Fruit fly (Drosophila melanogaster) whole organism, prepupa: ENCODE data around the gene Eaat2.

ENCODE experiments used
- Blimp-1 ChIP-seq: fragments of 200-800 bp; sonication (Bioruptor generic); optimal IDR thresholded peaks from 3 replicates; lab custom pipeline; 2017; ENCODE audit warnings: missing biosample characterization, missing genetic modification characterization, mild to moderate bottlenecking, moderate library complexity, missing genetic modification reagents
- CG10631 ChIP-seq: fragments of 200-800 bp; sonication (Bioruptor generic); optimal IDR thresholded peaks from 2 replicates; lab custom pipeline; 2016; ENCODE audit warnings: missing biosample characterization, missing genetic modification characterization
- CG11294 ChIP-seq: fragments of 200-800 bp; sonication (Bioruptor generic); IDR thresholded peaks from 2 replicates; pipeline ENCODE4 v1.3.6; 2022; ENCODE audit warnings: missing biosample characterization, missing genetic modification characterization
- CG11762 ChIP-seq: fragments of 200-800 bp; sonication (Bioruptor generic); optimal IDR thresholded peaks from 3 replicates; lab custom pipeline; 2016; ENCODE audit warnings: missing biosample characterization, missing genetic modification characterization; ENCODE audit not compliant: insufficient read depth
- CG11902 ChIP-seq: fragments of 200-800 bp; sonication (Bioruptor generic); optimal IDR thresholded peaks from 3 replicates; lab custom pipeline; 2016; ENCODE audit warnings: missing biosample characterization, missing genetic modification characterization
- CG15336 ChIP-seq: fragments of 200-800 bp; sonication (Bioruptor generic); IDR thresholded peaks from 2 replicates; pipeline ENCODE4 v1.3.6; 2022; ENCODE audit warnings: missing biosample characterization, missing genetic modification characterization
- CG16779 ChIP-seq: fragments of 200-800 bp; sonication (Bioruptor generic); optimal IDR thresholded peaks from 3 replicates; lab custom pipeline; 2017; ENCODE audit warnings: missing biosample characterization, mild to moderate bottlenecking, missing genetic modification characterization
- CG3032 ChIP-seq: fragments of 200-800 bp; optimal IDR thresholded peaks from 2 replicates; lab custom pipeline; 2019; ENCODE audit warnings: missing biosample characterization, mild to moderate bottlenecking, missing genetic modification characterization, moderate library complexity
- CG31627 ChIP-seq: fragments of 200-800 bp; sonication (Bioruptor generic); optimal IDR thresholded peaks from 3 replicates; lab custom pipeline; 2016; ENCODE audit warnings: missing biosample characterization, missing genetic modification characterization
- CG3919 ChIP-seq: fragments of 200-800 bp; sonication (Bioruptor generic); optimal IDR thresholded peaks from 3 replicates; lab custom pipeline; 2016; ENCODE audit warnings: missing biosample characterization, missing genetic modification characterization
- CG4318 ChIP-seq: fragments of 200-800 bp; sonication (Bioruptor generic); optimal IDR thresholded peaks from 3 replicates; lab custom pipeline; 2017; ENCODE audit warnings: missing biosample characterization, mild to moderate bottlenecking, missing genetic modification characterization
- CG6163 ChIP-seq: fragments of 200-800 bp; sonication (Bioruptor generic); IDR thresholded peaks from 3 replicates; pipeline ENCODE4 v1.3.6; 2022; ENCODE audit warnings: missing biosample characterization, missing genetic modification characterization
- CG6276 ChIP-seq: fragments of 200-800 bp; sonication (Bioruptor generic); optimal IDR thresholded peaks from 2 replicates; lab custom pipeline; 2017; ENCODE audit warnings: missing biosample characterization, mild to moderate bottlenecking, missing genetic modification characterization
- CG6792 ChIP-seq: fragments of 200-800 bp; sonication (Bioruptor generic); optimal IDR thresholded peaks from 3 replicates; lab custom pipeline; 2016; ENCODE audit warnings: missing biosample characterization, missing genetic modification characterization
- CG6808 ChIP-seq: fragments of 200-800 bp; sonication (Bioruptor generic); optimal IDR thresholded peaks from 3 replicates; lab custom pipeline; 2017; ENCODE audit warnings: missing biosample characterization, missing genetic modification characterization, mild to moderate bottlenecking, moderate library complexity, missing genetic modification reagents
- CG6854 ChIP-seq: fragments of 200-800 bp; sonication (Bioruptor generic); optimal IDR thresholded peaks from 2 replicates; lab custom pipeline; 2017; ENCODE audit warnings: missing biosample characterization, mild to moderate bottlenecking, missing genetic modification characterization
- CG7368 ChIP-seq: fragments of 200-800 bp; sonication (Bioruptor generic); optimal IDR thresholded peaks from 3 replicates; lab custom pipeline; 2016; ENCODE audit warnings: missing biosample characterization, missing genetic modification characterization
- CG8119 ChIP-seq: fragments of 200-800 bp; sonication (Bioruptor generic); IDR thresholded peaks from 3 replicates; pipeline ENCODE4 v1.3.6; 2022; ENCODE audit warnings: missing biosample characterization, missing genetic modification characterization
- CG8319 ChIP-seq: fragments of 200-800 bp; sonication (Bioruptor generic); optimal IDR thresholded peaks from 3 replicates; lab custom pipeline; 2016; ENCODE audit warnings: missing biosample characterization, missing genetic modification characterization
- CG9139 ChIP-seq: fragments of 200-800 bp; sonication (Bioruptor generic); optimal IDR thresholded peaks from 3 replicates; lab custom pipeline; 2017; ENCODE audit warnings: missing biosample characterization, mild to moderate bottlenecking, missing genetic modification characterization
- Eip78C ChIP-seq: fragments of 200-800 bp; sonication (Bioruptor generic); peaks from one replicate; lab custom pipeline; 2016; ENCODE audit warnings: missing biosample characterization, missing genetic modification characterization
- Eip93F ChIP-seq: fragments of 200-800 bp; sonication (Bioruptor generic); optimal IDR thresholded peaks from 2 replicates; lab custom pipeline; 2016; ENCODE audit warnings: missing biosample characterization, mild to moderate bottlenecking, missing genetic modification characterization
- Ets96B ChIP-seq: fragments of 200-800 bp; optimal IDR thresholded peaks from 2 replicates; lab custom pipeline; 2019; ENCODE audit warnings: missing biosample characterization, mild to moderate bottlenecking, missing genetic modification characterization, moderate library complexity
- Gug ChIP-seq: fragments of 200-800 bp; sonication (Bioruptor generic); IDR thresholded peaks from 2 replicates; pipeline ENCODE4 v1.3.6; 2022; ENCODE audit warnings: missing biosample characterization, missing genetic modification characterization
- Hr38 ChIP-seq: sonication (Bioruptor generic); optimal IDR thresholded peaks from 2 replicates; lab custom pipeline; 2016; ENCODE audit warnings: missing biosample characterization, missing genetic modification characterization
- Hr39 ChIP-seq: fragments of 200-800 bp; sonication (Bioruptor generic); optimal IDR thresholded peaks from 2 replicates; lab custom pipeline; 2016; ENCODE audit warnings: missing biosample characterization, missing genetic modification characterization
- Hr4 ChIP-seq: fragments of 200-800 bp; sonication (Bioruptor generic); optimal IDR thresholded peaks from 3 replicates; lab custom pipeline; 2016; ENCODE audit warnings: missing biosample characterization, missing genetic modification characterization
- Lpt ChIP-seq: fragments of 200-800 bp; sonication (Bioruptor generic); optimal IDR thresholded peaks from 3 replicates; lab custom pipeline; 2016; ENCODE audit warnings: missing biosample characterization, missing genetic modification characterization
- OdsH ChIP-seq: fragments of 200-800 bp; sonication (Bioruptor generic); optimal IDR thresholded peaks from 3 replicates; lab custom pipeline; 2016; ENCODE audit warnings: missing biosample characterization, missing genetic modification characterization
- Smox ChIP-seq: fragments of 200-800 bp; sonication (Bioruptor generic); optimal IDR thresholded peaks from 3 replicates; lab custom pipeline; 2016; ENCODE audit warnings: missing biosample characterization, missing genetic modification characterization
- Sox102F ChIP-seq: fragments of 200-800 bp; sonication (Bioruptor generic); optimal IDR thresholded peaks from 2 replicates; lab custom pipeline; 2016; ENCODE audit warnings: missing biosample characterization, mild to moderate bottlenecking, missing genetic modification characterization
- Sox14 ChIP-seq: fragments of 200-800 bp; sonication (Bioruptor generic); optimal IDR thresholded peaks from 3 replicates; lab custom pipeline; 2016; ENCODE audit warnings: missing biosample characterization, missing genetic modification characterization
- Sox15 ChIP-seq: fragments of 200-800 bp; sonication (Bioruptor generic); optimal IDR thresholded peaks from 3 replicates; lab custom pipeline; 2016; ENCODE audit warnings: missing biosample characterization, missing genetic modification characterization
- acj6 ChIP-seq: fragments of 200-800 bp; sonication (Bioruptor generic); optimal IDR thresholded peaks from 3 replicates; lab custom pipeline; 2016; ENCODE audit warnings: missing biosample characterization, missing genetic modification characterization
- cyc ChIP-seq: fragments of 200-800 bp; sonication (Bioruptor generic); optimal IDR thresholded peaks from 3 replicates; lab custom pipeline; 2016; ENCODE audit warnings: missing biosample characterization, missing genetic modification characterization
- dac ChIP-seq: fragments of 200-800 bp; sonication (Bioruptor generic); optimal IDR thresholded peaks from 2 replicates; lab custom pipeline; 2017; ENCODE audit warnings: missing biosample characterization, mild to moderate bottlenecking, missing genetic modification characterization
- dsx ChIP-seq: fragments of 200-800 bp; optimal IDR thresholded peaks from 3 replicates; lab custom pipeline; 2019; ENCODE audit warnings: missing biosample characterization, mild to moderate bottlenecking, missing genetic modification characterization, moderate library complexity; ENCODE audit not compliant: poor library complexity, severe bottlenecking
- esn ChIP-seq: fragments of 200-800 bp; sonication (Bioruptor generic); optimal IDR thresholded peaks from 2 replicates; lab custom pipeline; 2016; ENCODE audit warnings: missing biosample characterization, mild to moderate bottlenecking, missing genetic modification characterization, moderate library complexity
- fd59A ChIP-seq: fragments of 200-800 bp; sonication (Bioruptor generic); optimal IDR thresholded peaks from 2 replicates; lab custom pipeline; 2017; ENCODE audit warnings: missing biosample characterization, mild to moderate bottlenecking, missing genetic modification characterization, missing genetic modification reagents
- fd85E ChIP-seq: fragments of 200-800 bp; sonication (Bioruptor generic); optimal IDR thresholded peaks from 3 replicates; lab custom pipeline; 2016; ENCODE audit warnings: missing biosample characterization, missing genetic modification characterization
- fkh ChIP-seq: fragments of 200-800 bp; sonication (Bioruptor generic); optimal IDR thresholded peaks from 3 replicates; lab custom pipeline; 2017; ENCODE audit warnings: missing biosample characterization, mild to moderate bottlenecking, missing genetic modification characterization, moderate library complexity
- lz ChIP-seq: fragments of 200-800 bp; sonication (Bioruptor generic); optimal IDR thresholded peaks from 3 replicates; lab custom pipeline; 2016; ENCODE audit warnings: missing biosample characterization, missing genetic modification characterization
- net ChIP-seq: fragments of 200-800 bp; sonication (Bioruptor generic); optimal IDR thresholded peaks from 3 replicates; lab custom pipeline; 2016; ENCODE audit warnings: missing biosample characterization, missing genetic modification characterization
- pdm3 ChIP-seq: fragments of 200-800 bp; sonication (Bioruptor generic); optimal IDR thresholded peaks from 3 replicates; lab custom pipeline; 2016; ENCODE audit warnings: missing biosample characterization, missing genetic modification characterization
- salr ChIP-seq, 2 experiments: fragments of 200-800 bp; sonication (Bioruptor generic); optimal IDR thresholded peaks; 3 replicates each; lab custom pipeline; 2016 to 2018; ENCODE audit warnings: missing biosample characterization in 2 of 2, missing genetic modification characterization in 2 of 2, mild to moderate bottlenecking in 1 of 2
- ss ChIP-seq, 2 experiments: fragments of 200-800 bp; sonication (Bioruptor generic); optimal IDR thresholded peaks; 2 replicates in 1 of 2; 3 replicates in 1 of 2; lab custom pipeline; 2017 to 2018; ENCODE audit warnings: mild to moderate bottlenecking in 2 of 2, missing biosample characterization in 2 of 2, missing genetic modification characterization in 2 of 2, moderate library complexity in 1 of 2
- topi ChIP-seq: fragments of 200-800 bp; sonication (Bioruptor generic); optimal IDR thresholded peaks from 3 replicates; lab custom pipeline; 2016; ENCODE audit warnings: missing biosample characterization, missing genetic modification characterization
- vri ChIP-seq: fragments of 200-800 bp; sonication (Bioruptor generic); optimal IDR thresholded peaks from 3 replicates; lab custom pipeline; 2016; ENCODE audit warnings: missing biosample characterization, mild to moderate bottlenecking, missing genetic modification characterization

Gene Eaat2

DNA sequence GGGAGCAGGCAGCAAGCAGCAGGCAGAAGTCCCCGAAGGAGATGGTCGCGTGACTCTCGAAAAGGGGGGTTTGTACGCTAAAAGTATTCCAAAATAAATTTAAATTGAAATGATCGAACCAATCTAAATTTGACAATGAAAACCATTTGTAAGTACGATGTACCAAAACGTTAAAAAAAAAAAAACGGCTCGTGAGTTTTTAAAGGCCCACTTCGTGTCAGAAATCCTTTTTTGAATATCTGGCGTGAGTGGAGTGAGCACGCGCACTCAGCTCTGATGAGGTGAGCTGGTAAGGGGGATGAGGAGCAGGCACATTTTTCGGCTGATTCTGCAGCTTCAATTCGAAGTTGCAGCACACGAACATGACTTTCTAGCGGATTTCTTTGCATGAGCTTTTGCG, 19.4 kb downstream of the Eaat2 start (continued):
- TF ChIP-seq fd59A (GFP tag; lab: Kevin White, UChicago) (no peak), CG7368 (no peak), CG9139 (GFP tag; lab: Kevin White, UChicago) (no peak), dsx (no peak), Eip78C (peak; percentile 74), dac (GFP tag; lab: Kevin White, UChicago) (no peak), topi (GFP tag; lab: Kevin White, UChicago) (no peak), Smox (GFP tag; lab: Kevin White, UChicago) (no peak), net (GFP tag; lab: Kevin White, UChicago) (no peak), CG11902 (GFP tag; lab: Kevin White, UChicago) (no peak)

DNA sequence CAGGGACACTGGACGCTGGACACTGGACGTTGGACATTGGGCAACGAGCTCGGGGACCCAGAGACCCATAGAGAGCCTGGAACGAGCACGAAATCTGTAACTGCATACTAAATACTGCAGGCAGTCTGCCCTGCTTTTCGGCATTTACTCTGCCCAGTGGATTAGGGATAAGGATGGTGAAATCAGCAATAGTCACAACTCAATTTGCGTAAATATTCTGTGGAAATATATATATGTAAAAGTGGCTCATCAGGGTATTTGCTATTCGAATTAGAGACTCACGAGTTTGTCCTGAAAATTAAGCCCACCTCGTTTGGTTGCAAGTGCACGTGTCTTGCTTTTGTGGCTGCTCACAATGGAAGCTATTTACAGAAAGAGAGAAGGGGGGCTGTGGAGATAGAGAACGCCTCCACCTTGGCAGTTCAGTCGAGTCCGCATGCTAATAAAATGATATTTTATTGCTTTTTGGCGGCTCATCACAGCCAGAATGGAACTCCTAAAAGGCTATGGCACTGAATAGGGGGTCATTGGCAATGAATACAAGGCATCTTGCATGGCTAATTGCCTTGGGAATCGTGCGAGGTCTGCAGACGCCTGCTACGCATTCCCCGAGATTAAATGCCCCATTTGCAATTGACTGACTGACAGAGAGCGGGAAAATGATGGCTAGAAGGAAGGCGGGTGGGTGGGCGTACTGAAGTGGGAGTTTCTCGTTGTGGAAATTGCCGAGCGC, 20.2 kb downstream of the Eaat2 start:
- TF ChIP-seq Hr4: peak; percentile 22
- peak; percentile 0 for TF ChIP-seq CG6276 (GFP tag; lab: Kevin White, UChicago)
- TF ChIP-seq CG8119: no peak
- TF ChIP-seq CG6792 (GFP tag; lab: Kevin White, UChicago): peak; percentile 12
- no peak for TF ChIP-seq Eip93F (GFP tag; lab: Kevin White, UChicago)
- no peak for TF ChIP-seq lz (GFP tag; lab: Kevin White, UChicago)
- TF ChIP-seq Blimp-1: no peak
- TF ChIP-seq CG16779 (tag; lab: Kevin White, UChicago): no peak
- TF ChIP-seq Ets96B (tag; lab: Kevin White, UChicago): peak; percentile 74
- no peak for TF ChIP-seq Hr38
- peak; percentile 66 for TF ChIP-seq CG6163
- TF ChIP-seq OdsH: peak; percentile 26
- TF ChIP-seq CG15336 (GFP tag; lab: Robert Waterston, UW): peak; percentile 42; the same call in 1 of the 2 replicates
- TF ChIP-seq CG4318 (GFP tag; lab: Kevin White, UChicago): no peak
- TF ChIP-seq CG3919 (GFP tag; lab: Kevin White, UChicago): peak; percentile 53
- peak; percentile 61 for TF ChIP-seq dsx
- no peak for TF ChIP-seq fd59A (GFP tag; lab: Kevin White, UChicago)
- TF ChIP-seq Smox (GFP tag; lab: Kevin White, UChicago): no peak
- TF ChIP-seq Hr39 (GFP tag; lab: Kevin White, UChicago): no peak
- 0 out of 2 replicates have a peak, but pooled peaks have one; percentile 16 for TF ChIP-seq Gug (GFP tag; lab: Robert Waterston, UW)
- TF ChIP-seq vri (GFP tag; lab: Kevin White, UChicago): no peak
- peak in 1 of 2 experiments; percentile 50 for TF ChIP-seq salr (GFP tag; optimal IDR thresholded peaks at IDR 0.05; lab: Kevin White, UChicago)
- TF ChIP-seq CG10631 (GFP tag; lab: Kevin White, UChicago): peak; percentile 45
- peak; percentile 8 for TF ChIP-seq CG7368
- TF ChIP-seq CG11762 (GFP tag; lab: Kevin White, UChicago): peak; percentile 36
- no peak for TF ChIP-seq Sox102F (GFP tag; lab: Kevin White, UChicago)
- TF ChIP-seq cyc (GFP tag; lab: Kevin White, UChicago): no peak
- TF ChIP-seq CG6854 (GFP tag; lab: Kevin White, UChicago): no peak
- no peak for TF ChIP-seq Lpt (GFP tag; lab: Kevin White, UChicago)
- peak; percentile 46 for TF ChIP-seq acj6 (GFP tag; lab: Kevin White, UChicago)
- no peak for TF ChIP-seq CG31627
- no peak for TF ChIP-seq CG8319 (GFP tag; lab: Kevin White, UChicago)
- TF ChIP-seq CG11294: peak; percentile 34; the same call in 1 of the 2 replicates
- TF ChIP-seq fd85E (GFP tag; lab: Kevin White, UChicago): no peak
- peak; percentile 57 for TF ChIP-seq CG3032 (tag; lab: Kevin White, UChicago)
- TF ChIP-seq CG6808 (GFP tag; lab: Kevin White, UChicago): peak; percentile 29
- TF ChIP-seq fkh (GFP tag; lab: Kevin White, UChicago): no peak
- peak; percentile 12 for TF ChIP-seq pdm3 (GFP tag; lab: Kevin White, UChicago)
- peak; percentile 90 for TF ChIP-seq Eip78C
- peak; percentile 29 for TF ChIP-seq topi (GFP tag; lab: Kevin White, UChicago)
- peak; percentile 7 for TF ChIP-seq Sox14 (GFP tag; lab: Kevin White, UChicago)
- TF ChIP-seq esn: no peak
- TF ChIP-seq ss (GFP tag; optimal IDR thresholded peaks at IDR 0.05; lab: Kevin White, UChicago): peak in 1 of 2 experiments; percentile 68
- TF ChIP-seq Sox15 (GFP tag; lab: Kevin White, UChicago): peak; percentile 18
